Fruit fly (Drosophila melanogaster): ENCODE data around the gene rogdi.

DNA sequence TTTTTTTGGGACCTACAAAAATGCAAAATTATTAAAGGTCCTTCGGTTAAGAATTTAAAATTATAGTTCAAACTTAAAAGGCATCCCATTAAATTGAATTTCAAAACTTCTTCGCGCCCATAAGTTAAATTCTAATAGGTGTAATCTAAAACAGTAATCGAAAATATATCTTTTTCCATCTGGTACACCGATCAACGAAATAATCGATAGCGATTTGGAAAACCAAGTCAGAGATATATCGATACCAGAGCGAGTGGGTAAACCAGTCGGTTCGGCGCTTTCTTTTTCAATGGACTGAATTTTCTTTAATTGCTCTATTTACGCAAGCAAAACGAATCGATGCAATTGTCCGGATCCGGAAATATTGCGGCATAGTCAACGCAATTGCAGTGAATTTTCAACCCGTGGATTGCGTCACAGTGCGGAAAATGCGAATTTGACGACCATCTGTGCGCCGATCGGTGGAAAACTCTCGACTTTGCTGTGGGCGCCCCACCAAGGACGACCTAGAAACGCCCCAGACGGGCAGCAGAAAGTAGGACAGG is 25.1 kb upstream of the rogdi start, which contains the start of gene Fit2:
- no peak for TF ChIP-seq Myc (optimal IDR thresholded peaks at IDR 0.05)
- TF ChIP-seq h (optimal IDR thresholded peaks at IDR 0.05), result no peak

Data from Kc167 (cell line).